Fruit fly (Drosophila melanogaster): Measurements from ENCODE around the gene Septin4.
A peak's percentile ranks its signal among the peaks of the same experiment; 100 is the strongest.

Septin4 gene

DNA sequence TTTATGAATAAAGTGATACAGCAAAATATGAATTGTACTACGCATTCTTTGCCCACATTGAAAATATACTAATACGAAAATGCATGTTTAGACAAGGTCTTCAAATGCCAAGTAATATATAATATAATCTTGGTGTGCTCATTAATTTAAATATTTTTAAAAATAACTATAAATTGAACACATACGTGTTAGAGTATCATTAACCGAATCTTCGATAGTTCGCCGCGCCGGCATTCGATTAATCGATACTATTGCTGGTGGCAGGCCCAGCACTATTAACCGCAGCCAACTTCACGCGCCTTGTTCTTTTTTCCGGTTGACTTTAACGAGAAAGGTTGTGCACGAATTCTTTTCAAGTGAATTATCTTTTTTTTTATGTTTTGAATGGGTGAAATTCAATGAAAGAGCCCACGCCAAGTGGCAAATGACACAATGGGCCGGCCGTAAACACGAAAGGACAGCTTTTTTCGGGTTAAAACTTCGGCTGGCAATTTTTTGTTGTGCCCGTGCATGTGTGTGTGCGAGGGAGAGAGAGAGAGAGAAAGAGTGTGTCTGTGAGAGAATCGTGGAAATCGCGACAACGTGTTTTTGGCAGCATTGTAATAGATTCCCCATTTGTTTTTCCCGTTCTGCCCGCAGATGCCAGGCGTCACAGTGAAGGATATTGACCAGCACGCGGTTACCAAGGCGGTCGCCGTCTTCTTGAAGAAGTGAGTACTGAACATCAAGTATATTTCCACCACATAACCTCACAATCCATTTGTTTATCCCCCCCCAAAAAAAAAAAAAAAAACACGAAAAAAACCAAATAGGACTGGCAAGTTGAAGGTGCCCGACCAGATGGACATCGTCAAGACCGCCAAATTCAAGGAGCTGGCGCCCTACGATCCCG lies 57.1 kb downstream of the Septin4 start, which contains the start of gene RpS19a (continued):
- TF ChIP-seq Gsc (GFP tag; IDR thresholded peaks at IDR 0.05) (no peak), CG30020 (tag; optimal IDR thresholded peaks at IDR 0.05) (peak; percentile 44), odd (GFP tag; optimal IDR thresholded peaks at IDR 0.05) (peak; percentile 90), peb (GFP tag; IDR thresholded peaks at IDR 0.05) (peak; percentile 23; the same call in 1 of the 2 replicates), Taf1 (GFP tag; IDR thresholded peaks at IDR 0.05) (peak; percentile 21; the same call in 1 of the 2 replicates), CG12071 (GFP tag; optimal IDR thresholded peaks at IDR 0.05) (peak; percentile 92), Mad (GFP tag; optimal IDR thresholded peaks at IDR 0.05) (peak; percentile 57), Rx (GFP tag; IDR thresholded peaks at IDR 0.05) (peak; percentile 82), fd102C (GFP tag; optimal IDR thresholded peaks at IDR 0.05) (peak; percentile 53), CG12659 (GFP tag; optimal IDR thresholded peaks at IDR 0.05) (peak; percentile 84), ci (GFP tag; IDR thresholded peaks at IDR 0.05) (peak; percentile 95), jing (GFP tag; optimal IDR thresholded peaks at IDR 0.05) (no peak), CG10543 (GFP tag; optimal IDR thresholded peaks at IDR 0.05) (peak; percentile 91), CG7786 (GFP tag; optimal IDR thresholded peaks at IDR 0.05) (peak; percentile 37), Spps (tag; optimal IDR thresholded peaks at IDR 0.05) (peak; percentile 8), CG5245 (GFP tag; optimal IDR thresholded peaks at IDR 0.05) (peak; percentile 27), Xrp1 (GFP tag; IDR thresholded peaks at IDR 0.05) (no peak), CG8944 (GFP tag; optimal IDR thresholded peaks at IDR 0.05) (no peak), CG2120 (GFP tag; optimal IDR thresholded peaks at IDR 0.05) (no peak), ttk (GFP tag; IDR thresholded peaks at IDR 0.05) (peak; percentile 62), her (GFP tag; optimal IDR thresholded peaks at IDR 0.05) (peak; percentile 13), CG10267 (tag; optimal IDR thresholded peaks at IDR 0.05) (peak; percentile 61), CG12942 (GFP tag; optimal IDR thresholded peaks at IDR 0.05) (peak; percentile 21), pum (GFP tag; optimal IDR thresholded peaks at IDR 0.05) (no peak), tna (GFP tag; IDR thresholded peaks at IDR 0.05; ENCODE audit: partially characterized antibody) (no peak), grau (tag; optimal IDR thresholded peaks at IDR 0.05) (peak; percentile 57), CTCF (GFP tag; optimal IDR thresholded peaks at IDR 0.05) (peak; percentile 77), CG3847 (GFP tag; IDR thresholded peaks at IDR 0.05) (peak; percentile 59), insv (GFP tag; optimal IDR thresholded peaks at IDR 0.05) (peak in 1 of 2 experiments; percentile 67), pnt (GFP tag; optimal IDR thresholded peaks at IDR 0.05) (no peak), ara (GFP tag; IDR thresholded peaks at IDR 0.05) (peak; percentile 77), Elba2 (GFP tag; optimal IDR thresholded peaks at IDR 0.05) (no peak), CG33557 (GFP tag; optimal IDR thresholded peaks at IDR 0.05) (peak; percentile 75), Nf-YC (tag; optimal IDR thresholded peaks at IDR 0.05) (peak; percentile 66), caup (GFP tag; optimal IDR thresholded peaks at IDR 0.05; ENCODE audit: severe bottlenecking) (peak; percentile 92), eyg (GFP tag; optimal IDR thresholded peaks at IDR 0.05) (peak; percentile 46), Oaz (GFP tag; IDR thresholded peaks at IDR 0.05) (peak; percentile 55), CG3407 (GFP tag; optimal IDR thresholded peaks at IDR 0.05) (peak; percentile 67), Bgb (GFP tag; IDR thresholded peaks at IDR 0.05; ENCODE audit: partially characterized antibody) (peak; percentile 12), CG11085 (GFP tag; IDR thresholded peaks at IDR 0.05) (peak; percentile 76), CG1024 (GFP tag; IDR thresholded peaks at IDR 0.05) (peak; percentile 68), Hmx (GFP tag; optimal IDR thresholded peaks at IDR 0.05) (no peak), CG7839 (tag; optimal IDR thresholded peaks at IDR 0.05) (peak; percentile 74), CG4424 (GFP tag; optimal IDR thresholded peaks at IDR 0.05) (peak; percentile 76), CG9876 (GFP tag; optimal IDR thresholded peaks at IDR 0.05) (peak; percentile 58), CG4617 (GFP tag; optimal IDR thresholded peaks at IDR 0.05; ENCODE audit: borderline replicate concordance) (peak; percentile 32), Dll (GFP tag; IDR thresholded peaks at IDR 0.05; ENCODE audit: partially characterized antibody) (peak; percentile 73; the same call in 2 of the 4 replicates), CG3065 (GFP tag; optimal IDR thresholded peaks at IDR 0.05) (peak; percentile 36), ato (GFP tag; IDR thresholded peaks at IDR 0.05; ENCODE audit: partially characterized antibody) (0 out of 2 replicates have a peak, but pooled peaks have one; percentile 39)

Data from whole organism, embryonic.